Fruit fly (Drosophila melanogaster): ENCODE data around the gene QC.

QC gene

DNA sequence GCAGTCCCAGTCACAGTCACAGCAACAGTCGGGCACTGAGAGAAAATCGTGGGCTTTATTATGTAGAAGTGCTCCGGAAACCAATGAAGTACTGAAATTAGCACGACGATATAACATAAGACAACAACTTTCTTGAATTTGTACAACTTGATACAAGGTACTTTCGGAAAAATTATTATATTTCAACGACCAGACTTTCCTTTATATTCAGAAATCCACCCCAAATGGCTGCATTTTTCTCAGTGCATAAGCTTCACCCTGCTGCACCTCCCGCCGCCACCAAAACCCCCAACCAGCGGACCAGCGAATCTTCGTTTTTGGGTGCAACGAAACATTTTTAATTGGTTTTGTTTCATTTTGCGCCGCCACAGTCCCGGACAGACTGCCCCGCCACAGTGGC, 39.3 kb downstream of the QC start (continued):
- TF ChIP-seq esn (GFP tag; optimal IDR thresholded peaks at IDR 0.05): peak; percentile 69
- TF ChIP-seq Sox14 (GFP tag; optimal IDR thresholded peaks at IDR 0.05): peak; percentile 59
- TF ChIP-seq Gug (GFP tag; IDR thresholded peaks at IDR 0.05): no peak
- TF ChIP-seq CG31627 (GFP tag; optimal IDR thresholded peaks at IDR 0.05): peak; percentile 70
- TF ChIP-seq Hr4 (GFP tag; optimal IDR thresholded peaks at IDR 0.05): peak; percentile 6
- peak; percentile 27 for TF ChIP-seq dsx (GFP tag; optimal IDR thresholded peaks at IDR 0.05; ENCODE audit: poor library complexity, severe bottlenecking)
- peak; percentile 44 to 48 for TF ChIP-seq ss (GFP tag; optimal IDR thresholded peaks at IDR 0.05)
- peak; percentile 58 for TF ChIP-seq CG8632 (GFP tag; optimal IDR thresholded peaks at IDR 0.05)
- no peak for TF ChIP-seq Hr38 (GFP tag; optimal IDR thresholded peaks at IDR 0.05)
- peak; percentile 67 for TF ChIP-seq cyc (GFP tag; optimal IDR thresholded peaks at IDR 0.05)
- peak; percentile 50 for TF ChIP-seq CG10631 (GFP tag; optimal IDR thresholded peaks at IDR 0.05)
- peak; percentile 65 for TF ChIP-seq Hr39 (GFP tag; optimal IDR thresholded peaks at IDR 0.05)
- peak; percentile 29 for TF ChIP-seq Sox102F (GFP tag; optimal IDR thresholded peaks at IDR 0.05)
- TF ChIP-seq Ets96B (tag; optimal IDR thresholded peaks at IDR 0.05): peak; percentile 61
- TF ChIP-seq CG7368 (GFP tag; optimal IDR thresholded peaks at IDR 0.05): peak; percentile 64
- no peak for TF ChIP-seq dac (GFP tag; optimal IDR thresholded peaks at IDR 0.05)

DNA sequence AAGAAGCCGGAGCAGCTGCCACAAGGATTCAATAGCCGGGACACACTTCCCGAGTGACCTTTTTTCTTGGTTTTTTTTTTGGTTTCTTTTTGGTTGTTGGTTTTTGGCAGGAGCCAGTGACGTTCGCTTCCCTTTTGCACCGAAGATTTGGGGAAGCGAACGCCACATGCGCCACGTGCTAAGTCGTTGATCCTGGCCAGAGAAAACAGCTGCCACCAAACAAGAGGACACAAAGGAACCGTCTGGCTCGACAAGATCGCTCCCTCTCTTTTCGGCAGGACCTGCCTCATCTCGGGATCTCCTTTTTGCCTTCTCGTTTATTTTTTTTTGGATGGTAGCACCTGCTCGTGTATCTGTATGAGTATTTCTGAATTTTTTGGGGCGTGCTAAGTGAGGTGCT, 43.2 kb downstream of the QC start:
- TF ChIP-seq Sox15 (GFP tag; optimal IDR thresholded peaks at IDR 0.05) (no peak), net (GFP tag; optimal IDR thresholded peaks at IDR 0.05) (no peak), CG8632 (GFP tag; optimal IDR thresholded peaks at IDR 0.05) (no peak), Hr38 (GFP tag; optimal IDR thresholded peaks at IDR 0.05) (no peak), CG10669 (GFP tag; optimal IDR thresholded peaks at IDR 0.05) (no peak), Eip93F (GFP tag; optimal IDR thresholded peaks at IDR 0.05) (no peak), ss (GFP tag; optimal IDR thresholded peaks at IDR 0.05) (no peak), CG8319 (GFP tag; optimal IDR thresholded peaks at IDR 0.05) (no peak), Blimp-1 (GFP tag; optimal IDR thresholded peaks at IDR 0.05) (no peak)

DNA sequence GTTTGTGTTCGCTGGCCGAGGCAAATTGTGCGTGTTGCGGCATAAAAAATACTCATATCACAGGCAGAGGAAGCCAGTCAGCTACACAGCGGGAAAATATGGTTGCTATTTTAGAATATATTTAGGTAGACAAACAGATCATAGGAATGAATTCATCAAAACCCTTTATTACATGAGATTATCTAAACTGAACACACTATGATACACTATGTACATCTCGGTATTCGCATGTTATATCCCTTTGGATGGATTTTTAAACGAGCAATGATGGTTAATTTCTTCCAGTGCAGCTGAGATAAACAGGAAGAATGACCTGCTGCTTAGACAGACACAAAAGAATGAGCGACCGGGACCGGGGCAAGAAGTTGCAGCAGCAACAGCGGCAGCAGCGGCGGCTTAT, 45.3 kb downstream of the QC start:
- peak; percentile 0 for TF ChIP-seq pdm3 (GFP tag; optimal IDR thresholded peaks at IDR 0.05)
- no peak for TF ChIP-seq CG11294 (GFP tag; IDR thresholded peaks at IDR 0.05)
- peak; percentile 41 for TF ChIP-seq dsx (GFP tag; optimal IDR thresholded peaks at IDR 0.05; ENCODE audit: poor library complexity, severe bottlenecking)
- TF ChIP-seq fd59A (GFP tag; optimal IDR thresholded peaks at IDR 0.05): peak; percentile 12
- TF ChIP-seq CG10669 (GFP tag; optimal IDR thresholded peaks at IDR 0.05): peak; percentile 52
- TF ChIP-seq esn (GFP tag; optimal IDR thresholded peaks at IDR 0.05): peak; percentile 34
- TF ChIP-seq svp (GFP tag): peak; percentile 72
- TF ChIP-seq acj6 (GFP tag; optimal IDR thresholded peaks at IDR 0.05): no peak
- TF ChIP-seq CG6854 (GFP tag; optimal IDR thresholded peaks at IDR 0.05): no peak
- no peak for TF ChIP-seq CG8632 (GFP tag; optimal IDR thresholded peaks at IDR 0.05)
- TF ChIP-seq net (GFP tag; optimal IDR thresholded peaks at IDR 0.05): no peak
- no peak for TF ChIP-seq salr (GFP tag; optimal IDR thresholded peaks at IDR 0.05)
- TF ChIP-seq Eip75B (GFP tag; optimal IDR thresholded peaks at IDR 0.05): peak; percentile 30
- no peak for TF ChIP-seq CG7368 (GFP tag; optimal IDR thresholded peaks at IDR 0.05)
- peak; percentile 28 for TF ChIP-seq CG10631 (GFP tag; optimal IDR thresholded peaks at IDR 0.05)
- peak; percentile 26 for TF ChIP-seq CG3919 (GFP tag; optimal IDR thresholded peaks at IDR 0.05)
- no peak for TF ChIP-seq CG34406 (GFP tag; optimal IDR thresholded peaks at IDR 0.05)
- TF ChIP-seq Hr4 (GFP tag; optimal IDR thresholded peaks at IDR 0.05): no peak
- TF ChIP-seq CG15336 (GFP tag; IDR thresholded peaks at IDR 0.05): no peak
- TF ChIP-seq CG1621 (tag; optimal IDR thresholded peaks at IDR 0.05): no peak
- TF ChIP-seq CG4318 (GFP tag; optimal IDR thresholded peaks at IDR 0.05): no peak
- TF ChIP-seq CG8119 (GFP tag; IDR thresholded peaks at IDR 0.05): no peak
- TF ChIP-seq Ets21C (GFP tag; optimal IDR thresholded peaks at IDR 0.05): no peak
- no peak for TF ChIP-seq Sox102F (GFP tag; optimal IDR thresholded peaks at IDR 0.05)
- no peak for TF ChIP-seq CG6163 (GFP tag; IDR thresholded peaks at IDR 0.05)
- TF ChIP-seq fd85E (GFP tag; optimal IDR thresholded peaks at IDR 0.05): no peak
- TF ChIP-seq CG31627 (GFP tag; optimal IDR thresholded peaks at IDR 0.05): no peak
- TF ChIP-seq CG11902 (GFP tag; optimal IDR thresholded peaks at IDR 0.05): no peak
- peak; percentile 56 for TF ChIP-seq Ets96B (tag; optimal IDR thresholded peaks at IDR 0.05)
- TF ChIP-seq Lpt (GFP tag; optimal IDR thresholded peaks at IDR 0.05): no peak
- TF ChIP-seq topi (GFP tag; optimal IDR thresholded peaks at IDR 0.05): peak; percentile 11
- no peak for TF ChIP-seq CG16779 (tag; optimal IDR thresholded peaks at IDR 0.05)
- TF ChIP-seq Sox14 (GFP tag; optimal IDR thresholded peaks at IDR 0.05): peak; percentile 29
- TF ChIP-seq CG9139 (GFP tag; optimal IDR thresholded peaks at IDR 0.05): no peak
- peak; percentile 46 for TF ChIP-seq spab (GFP tag; optimal IDR thresholded peaks at IDR 0.05)
- peak; percentile 8 for TF ChIP-seq CG6792 (GFP tag; optimal IDR thresholded peaks at IDR 0.05)
- peak; percentile 77 for TF ChIP-seq Eip78C (GFP tag)
